Worm (Caenorhabditis elegans) whole organism, young adult: Measurements from ENCODE around the gene col-116.
A peak's percentile ranks its signal among the peaks of the same experiment; 100 is the strongest.

Experiments used
- F39B2.1 ChIP-seq: fragments of 200-800 bp; sonication (Bioruptor generic); IDR thresholded peaks from 2 replicates; pipeline ENCODE4 v1.3.6; 2022; ENCODE audit warnings: missing genetic modification reagents, missing genetic modification characterization, missing compliant biosample characterization
- Y79H2A.3 ChIP-seq: fragments of 200-800 bp; sonication (Bioruptor generic); conservative IDR thresholded peaks from 2 replicates; pipeline ENCODE4 v1.3.6; 2022; ENCODE audit warnings: missing genetic modification reagents, missing genetic modification characterization, missing compliant biosample characterization
- atf-7 ChIP-seq: sonication (generic microtip); optimal IDR thresholded peaks from 2 replicates; lab custom pipeline; 2017; ENCODE audit warnings: mild to moderate bottlenecking, missing genetic modification characterization, missing compliant biosample characterization
- attf-6 ChIP-seq: fragments of 200-800 bp; sonication (Bioruptor generic); IDR thresholded peaks from 2 replicates; pipeline ENCODE4 v1.3.6; 2022; ENCODE audit warnings: missing genetic modification reagents, missing genetic modification characterization, missing compliant biosample characterization
- egrh-3 ChIP-seq: fragments of 200-800 bp; sonication (Bioruptor generic); IDR thresholded peaks from 2 replicates; pipeline ENCODE4 v1.3.6; 2022; ENCODE audit warnings: missing genetic modification reagents, missing genetic modification characterization, missing compliant biosample characterization
- hlh-12 ChIP-seq: sonication (generic microtip); optimal IDR thresholded peaks from 2 replicates; lab custom pipeline; 2016; ENCODE audit warnings: missing genetic modification characterization, missing compliant biosample characterization
- hlh-26 ChIP-seq: fragments of 200-800 bp; sonication (Bioruptor generic); conservative IDR thresholded peaks from 2 replicates; pipeline ENCODE4 v1.3.6; 2022; ENCODE audit warnings: missing genetic modification reagents, missing genetic modification characterization, missing compliant biosample characterization
- hrde-1 ChIP-seq: sonication (generic microtip); optimal IDR thresholded peaks from 2 replicates; lab custom pipeline; 2016; ENCODE audit warnings: missing genetic modification characterization, mild to moderate bottlenecking, missing compliant biosample characterization, moderate library complexity, missing genotype, missing genetic modification reagents, borderline replicate concordance
- lir-1 ChIP-seq: fragments of 200-800 bp; sonication (Bioruptor generic); conservative IDR thresholded peaks from 2 replicates; pipeline ENCODE4 v1.3.6; 2022; ENCODE audit warnings: missing genetic modification reagents, missing genetic modification characterization, missing compliant biosample characterization
- madf-3 ChIP-seq: fragments of 200-800 bp; sonication (Bioruptor generic); IDR thresholded peaks from 2 replicates; pipeline ENCODE4 v1.3.6; 2022; ENCODE audit warnings: missing genetic modification reagents, missing genetic modification characterization, missing compliant biosample characterization
- mel-28 ChIP-seq: sonication (generic microtip); optimal IDR thresholded peaks from 2 replicates; lab custom pipeline; 2016; ENCODE audit warnings: borderline replicate concordance, mild to moderate bottlenecking, missing genetic modification characterization, missing compliant biosample characterization
- tbp1 ChIP-seq: fragments of 200-800 bp; sonication (Bioruptor generic); optimal IDR thresholded peaks from 2 replicates; lab custom pipeline; 2018; ENCODE audit warnings: mild to moderate bottlenecking, missing genetic modification characterization, missing compliant biosample characterization
- tbx-9 ChIP-seq: sonication (generic microtip); optimal IDR thresholded peaks from 2 replicates; lab custom pipeline; 2016; ENCODE audit warnings: borderline replicate concordance, missing genetic modification characterization, inconsistent platforms, missing compliant biosample characterization
- ztf-22 ChIP-seq: fragments of 200-800 bp; sonication (Bioruptor generic); optimal IDR thresholded peaks from 2 replicates; lab custom pipeline; 2018; ENCODE audit warnings: mild to moderate bottlenecking, missing genetic modification characterization, moderate library complexity, missing compliant biosample characterization
- ztf-26 ChIP-seq: sonication (generic microtip); optimal IDR thresholded peaks from 2 replicates; lab custom pipeline; 2017; ENCODE audit warnings: missing genetic modification characterization, missing compliant biosample characterization
- ztf-28 ChIP-seq: fragments of 200-800 bp; sonication (Bioruptor generic); IDR thresholded peaks from 2 replicates; pipeline ENCODE4 v1.3.6; 2022; ENCODE audit warnings: missing genetic modification reagents, missing genetic modification characterization, missing compliant biosample characterization

Gene col-116

DNA sequence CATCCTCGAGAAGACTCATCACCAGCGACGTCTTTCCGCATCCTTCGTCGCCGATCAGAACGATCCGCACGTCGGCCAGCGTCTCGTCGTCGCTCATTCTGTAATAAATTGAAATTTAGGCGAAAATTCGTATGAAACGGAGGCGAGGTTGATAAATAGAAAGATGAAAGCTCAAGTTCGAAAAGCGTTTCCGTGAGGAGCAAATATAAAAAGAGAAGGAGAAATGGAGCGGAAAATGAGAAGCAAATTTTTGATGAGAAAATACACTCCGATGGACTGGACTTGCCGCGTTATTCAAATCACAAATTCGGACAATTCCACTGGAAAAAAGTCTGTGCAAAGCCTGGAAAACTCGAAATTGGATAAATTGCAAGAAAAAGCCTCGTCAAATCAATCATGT is 38.4 kb downstream of the col-116 start, which contains the start of gene D2096.11 (continued):
- TF ChIP-seq ztf-28 (GFP tag; lab: Robert Waterston, UW), result no peak
- no peak for TF ChIP-seq ztf-22 (GFP tag; lab: Kevin White, UChicago)
- no peak for TF ChIP-seq hlh-26 (GFP tag; lab: Robert Waterston, UW)
- TF ChIP-seq ztf-26, result no peak
- no peak for TF ChIP-seq mel-28 (tag; lab: Kevin White, UChicago)
- TF ChIP-seq, all 124 proteins: peak for 0

ce11 chrIV:8396348-8396747 is 40.6 kb downstream of the col-116 start, which contains the start of gene timm-17B.2:
timm-17B.2 (plus strand) TSS chrIV:8396648.
- TF ChIP-seq lir-1 (no peak), ztf-28 (GFP tag; lab: Robert Waterston, UW) (no peak), hlh-12 (tag; lab: Kevin White, UChicago) (no peak), tbx-9 (tag; lab: Kevin White, UChicago) (no peak), atf-7 (tag; lab: Kevin White, UChicago) (no peak), attf-6 (no peak), tbp1 (no peak), F39B2.1 (GFP tag; lab: Robert Waterston, UW) (no peak)

ce11 chrIV:8397814-8398213 is 42.1 kb downstream of the col-116 start:
- TF ChIP-seq tbx-9 (tag; lab: Kevin White, UChicago), result no peak
- TF ChIP-seq madf-3 (GFP tag; lab: Robert Waterston, UW), result no peak
- TF ChIP-seq Y79H2A.3, result 0 out of 2 replicates have a peak, but pooled peaks have one; percentile 56
- no peak for TF ChIP-seq egrh-3 (GFP tag; lab: Robert Waterston, UW)
- TF ChIP-seq hrde-1 (tag; lab: Kevin White, UChicago), result peak; percentile 57
